Fruit fly (Drosophila melanogaster) whole organism, wandering third instar larva: ENCODE measurements around the gene CG9733.

Experiments used
- Abd-B ChIP-seq: fragments of >200 bp; optimal IDR thresholded peaks from 2 replicates; lab custom pipeline; 2017; ENCODE audit warnings: missing biosample characterization, missing genetic modification characterization
- CG32264 ChIP-seq: fragments of 200-800 bp; sonication (Bioruptor generic); optimal IDR thresholded peaks from 2 replicates; lab custom pipeline; 2016; ENCODE audit warnings: missing biosample characterization, missing genetic modification characterization
- CrebA ChIP-seq: fragments of 200-800 bp; sonication (Bioruptor generic); optimal IDR thresholded peaks from 2 replicates; lab custom pipeline; 2016; ENCODE audit warnings: missing biosample characterization, mild to moderate bottlenecking, missing genetic modification characterization, borderline replicate concordance
- Dfd ChIP-seq: fragments of >200 bp; optimal IDR thresholded peaks from 2 replicates; lab custom pipeline; 2017; ENCODE audit warnings: missing biosample characterization, missing genetic modification characterization
- Dif ChIP-seq: fragments of 200-275, 200-300 bp; sonication (Bioruptor generic); optimal IDR thresholded peaks from 2 replicates; lab custom pipeline; 2018; ENCODE audit warnings: missing biosample characterization, missing genetic modification characterization; ENCODE audit not compliant: partially characterized antibody
- GATAd ChIP-seq: sonication (Bioruptor generic); optimal IDR thresholded peaks from 2 replicates; lab custom pipeline; 2016; ENCODE audit warnings: missing biosample characterization, missing genetic modification characterization
- Hnf4 ChIP-seq: fragments of 200-800 bp; sonication (Bioruptor generic); optimal IDR thresholded peaks from 2 replicates; lab custom pipeline; 2016; ENCODE audit warnings: missing biosample characterization, mild to moderate bottlenecking, missing genetic modification characterization
- Hr78 ChIP-seq: fragments of >200 bp; optimal IDR thresholded peaks from 2 replicates; lab custom pipeline; 2017; ENCODE audit warnings: missing biosample characterization, missing genetic modification characterization
- Hr83 ChIP-seq: fragments of 200-300 bp; sonication (Bioruptor generic); optimal IDR thresholded peaks from 2 replicates; lab custom pipeline; 2016; ENCODE audit warnings: missing biosample characterization, mild to moderate bottlenecking, missing genetic modification characterization, moderate library complexity; ENCODE audit not compliant: poor library complexity, severe bottlenecking
- Mio ChIP-seq: sonication (Bioruptor generic); optimal IDR thresholded peaks from 2 replicates; lab custom pipeline; 2016; ENCODE audit warnings: missing biosample characterization, missing genetic modification characterization
- Myc ChIP-seq: fragments of >200 bp; optimal IDR thresholded peaks from 2 replicates; lab custom pipeline; 2017
- OdsH ChIP-seq: fragments of 200-800 bp; sonication (Bioruptor generic); optimal IDR thresholded peaks from 2 replicates; lab custom pipeline; 2016; ENCODE audit warnings: missing biosample characterization, mild to moderate bottlenecking, missing genetic modification characterization
- Rel ChIP-seq, 2 experiments: fragments of 200-800 bp; sonication (Bioruptor generic) in 1 of 2; optimal IDR thresholded peaks; 2 replicates in 1 of 2; 3 replicates in 1 of 2; lab custom pipeline; 2016 to 2019; ENCODE audit warnings: mild to moderate bottlenecking in 2 of 2, missing biosample characterization in 2 of 2, missing genetic modification characterization in 2 of 2, moderate library complexity in 1 of 2
- Sp1 ChIP-seq: fragments of 200-800 bp; sonication (Bioruptor generic); optimal IDR thresholded peaks from 3 replicates; lab custom pipeline; 2019; ENCODE audit warnings: missing biosample characterization, mild to moderate bottlenecking, missing genetic modification characterization, moderate library complexity
- Vsx2 ChIP-seq: fragments of 200-300, 225-300 bp; sonication (Bioruptor generic); optimal IDR thresholded peaks from 2 replicates; lab custom pipeline; 2018; ENCODE audit warnings: missing biosample characterization, missing genetic modification characterization; ENCODE audit not compliant: partially characterized antibody
- dl ChIP-seq, 2 experiments: fragments of 175-275, 200-275 bp in 1 of 2; fragments of 200-275 bp in 1 of 2; sonication (Bioruptor generic); optimal IDR thresholded peaks; lab custom pipeline; 2018; ENCODE audit warnings: mild to moderate bottlenecking in 2 of 2, missing biosample characterization in 2 of 2, missing genetic modification characterization in 2 of 2, moderate library complexity in 2 of 2; ENCODE audit not compliant: partially characterized antibody in 2 of 2, insufficient read depth in 1 of 2
- dmrt93B ChIP-seq: fragments of 200-800 bp; sonication (Bioruptor generic); optimal IDR thresholded peaks from 2 replicates; lab custom pipeline; 2018; ENCODE audit warnings: missing biosample characterization, mild to moderate bottlenecking, missing genetic modification characterization
- dsf ChIP-seq: sonication (Bioruptor generic); optimal IDR thresholded peaks from 2 replicates; lab custom pipeline; 2016; ENCODE audit warnings: missing biosample characterization, missing genetic modification characterization, borderline replicate concordance
- ey ChIP-seq: fragments of 200-800 bp; sonication (Bioruptor generic); optimal IDR thresholded peaks from 2 replicates; lab custom pipeline; 2016; ENCODE audit warnings: missing biosample characterization, missing genetic modification characterization
- foxo ChIP-seq, 2 experiments: fragments of 200-800 bp; sonication (Bioruptor generic); optimal IDR thresholded peaks; 2 replicates in 1 of 2; 3 replicates in 1 of 2; lab custom pipeline; 2016 to 2017; ENCODE audit warnings: missing biosample characterization in 2 of 2, missing genetic modification characterization in 2 of 2
- fru ChIP-seq: fragments of 200-800 bp; sonication (Bioruptor generic); optimal IDR thresholded peaks from 3 replicates; lab custom pipeline; 2016; ENCODE audit warnings: missing biosample characterization, mild to moderate bottlenecking, missing genetic modification characterization
- jim ChIP-seq: fragments of 175-275, 200-325 bp; sonication (Bioruptor generic); optimal IDR thresholded peaks from 2 replicates; lab custom pipeline; 2016; ENCODE audit warnings: missing biosample characterization, mild to moderate bottlenecking, missing genetic modification characterization
- lola ChIP-seq: fragments of >200 bp; optimal IDR thresholded peaks from 2 replicates; lab custom pipeline; 2017; ENCODE audit warnings: missing biosample characterization, missing genetic modification characterization
- psq ChIP-seq: fragments of 200-800 bp; sonication (Bioruptor generic); optimal IDR thresholded peaks from 3 replicates; lab custom pipeline; 2017; ENCODE audit warnings: missing biosample characterization, mild to moderate bottlenecking, missing genetic modification characterization, moderate library complexity
- rgr ChIP-seq: fragments of 200-800 bp; sonication (Bioruptor generic); optimal IDR thresholded peaks from 3 replicates; lab custom pipeline; 2016; ENCODE audit warnings: missing biosample characterization, mild to moderate bottlenecking, missing genetic modification characterization
- sage ChIP-seq: fragments of 200-800 bp; sonication (Bioruptor generic); optimal IDR thresholded peaks from 2 replicates; lab custom pipeline; 2016; ENCODE audit warnings: missing biosample characterization, mild to moderate bottlenecking, missing genetic modification characterization
- sv ChIP-seq: fragments of 200-800 bp; sonication (Bioruptor generic); optimal IDR thresholded peaks from 3 replicates; lab custom pipeline; 2016; ENCODE audit warnings: missing biosample characterization, missing genetic modification characterization
- tai ChIP-seq: sonication (Bioruptor generic); optimal IDR thresholded peaks from 2 replicates; lab custom pipeline; 2016; ENCODE audit warnings: missing biosample characterization, missing genetic modification characterization
- usp ChIP-seq: fragments of >200 bp; optimal IDR thresholded peaks from 2 replicates; lab custom pipeline; 2017; ENCODE audit warnings: missing biosample characterization, missing genetic modification characterization

CG9733 gene

DNA sequence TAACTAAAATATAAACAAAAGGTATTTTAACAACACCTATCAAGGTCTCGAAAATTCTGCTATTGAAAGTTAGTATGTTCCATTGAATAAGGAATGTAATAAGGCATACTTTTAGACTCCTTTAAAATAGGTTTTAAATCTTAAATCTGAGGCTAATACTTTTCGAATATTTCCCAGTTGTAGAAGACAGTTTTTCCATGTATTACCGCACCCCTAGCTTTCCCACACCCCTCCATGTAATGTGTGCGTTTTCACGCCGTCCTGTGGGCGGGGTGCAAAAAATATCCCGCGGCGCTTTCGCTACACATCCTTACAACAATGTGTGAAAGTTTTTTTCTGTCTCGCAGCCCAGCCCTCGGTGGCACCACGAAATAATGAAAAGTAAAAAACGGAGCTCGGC, 21.9 kb downstream of the CG9733 start:
- peak in 1 of 2 experiments; percentile 9 for TF ChIP-seq foxo (GFP tag; optimal IDR thresholded peaks at IDR 0.05; lab: Kevin White, UChicago)
- no peak for TF ChIP-seq Vsx2 (GFP tag; lab: Kevin White, UChicago)

dm6 chr3R:30222236-30222635, 24.3 kb downstream of the CG9733 start:
- no peak for TF ChIP-seq Abd-B
- no peak for TF ChIP-seq Mio (GFP tag; lab: Kevin White, UChicago)
- no peak for TF ChIP-seq CrebA (GFP tag; lab: Kevin White, UChicago)
- no peak for TF ChIP-seq dsf
- TF ChIP-seq Hnf4, result no peak
- no peak for TF ChIP-seq usp (GFP tag; lab: Kevin White, UChicago)
- TF ChIP-seq dmrt93B, result no peak
- TF ChIP-seq OdsH (GFP tag; lab: Kevin White, UChicago), result no peak

dm6 chr3R:30216210-30216609, 30.3 kb downstream of the CG9733 start, which contains the start of gene CecC:
Gene CecC, plus strand, starts transcription at chr3R:30216484.
- TF ChIP-seq Vsx2 (GFP tag; lab: Kevin White, UChicago), result no peak
- TF ChIP-seq Rel (GFP tag; optimal IDR thresholded peaks at IDR 0.05; lab: Kevin White, UChicago), result no peak
- TF ChIP-seq Rel (tag; optimal IDR thresholded peaks at IDR 0.05; lab: Kevin White, UChicago), result peak; percentile 91
- no peak for TF ChIP-seq Hr83

DNA sequence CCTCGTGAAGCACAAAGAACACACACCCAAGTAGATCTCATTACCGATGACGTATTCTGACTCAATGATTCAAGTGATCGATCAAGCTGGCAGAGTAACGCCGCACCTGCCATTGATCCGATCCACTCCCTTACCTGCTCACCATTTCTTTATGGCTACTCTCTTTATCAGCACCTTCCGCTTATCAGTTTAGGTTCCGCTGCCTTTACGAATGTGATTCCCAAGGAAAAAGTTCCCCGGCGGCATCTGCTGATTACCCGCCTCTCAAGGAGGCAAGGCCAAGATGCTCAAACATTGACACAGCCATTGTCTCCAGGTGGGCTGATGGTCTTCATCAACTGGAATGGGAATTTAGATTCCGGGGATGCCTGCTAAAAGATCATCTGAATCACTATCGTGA, 31.5 kb downstream of the CG9733 start:
- TF ChIP-seq Vsx2 (GFP tag; lab: Kevin White, UChicago) (no peak), ey (GFP tag; lab: Kevin White, UChicago) (no peak), Rel (GFP tag; optimal IDR thresholded peaks at IDR 0.05; lab: Kevin White, UChicago) (no peak), Rel (tag; optimal IDR thresholded peaks at IDR 0.05; lab: Kevin White, UChicago) (peak; percentile 97), CG32264 (GFP tag; lab: Kevin White, UChicago) (no peak)

DNA sequence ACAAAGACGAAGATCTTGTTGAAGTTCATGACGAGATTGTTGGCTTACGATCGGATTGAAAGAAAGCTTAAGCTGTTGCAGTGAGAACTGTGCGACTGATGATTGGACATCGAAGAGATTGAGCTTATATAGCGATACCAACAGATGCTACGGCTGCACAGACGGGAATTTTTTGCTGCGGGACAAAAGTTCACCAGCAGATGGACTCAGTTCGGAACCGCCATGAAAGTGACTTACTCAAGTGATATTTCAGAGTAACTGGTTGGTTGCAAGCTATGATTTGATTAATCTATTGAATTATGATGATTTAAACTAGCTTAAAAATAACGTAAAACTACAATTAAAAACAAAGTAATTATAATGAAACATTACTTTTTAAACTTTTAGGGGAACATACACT, 32.8 kb downstream of the CG9733 start, which contains the start of gene CecB:
TSS of gene CecB (minus strand) at position 101 of the 400 bp plus-strand sequence.
- no peak for TF ChIP-seq Sp1 (GFP tag; lab: Kevin White, UChicago)
- no peak for TF ChIP-seq Rel (GFP tag; optimal IDR thresholded peaks at IDR 0.05; lab: Kevin White, UChicago)
- TF ChIP-seq Rel (tag; optimal IDR thresholded peaks at IDR 0.05; lab: Kevin White, UChicago), result peak; percentile 1
- TF ChIP-seq usp (GFP tag; lab: Kevin White, UChicago), result no peak
- no peak for TF ChIP-seq Hr78

- TF ChIP-seq usp (GFP tag; lab: Kevin White, UChicago), result no peak
- TF ChIP-seq Dif (GFP tag; lab: Kevin White, UChicago), result no peak
- no peak for TF ChIP-seq Rel (GFP tag; optimal IDR thresholded peaks at IDR 0.05; lab: Kevin White, UChicago)
- peak; percentile 72 for TF ChIP-seq Rel (tag; optimal IDR thresholded peaks at IDR 0.05; lab: Kevin White, UChicago)
These were observed 34.6 kb downstream of the CG9733 start, which contains the start of gene CecA2 for dm6 chr3R:30211856-30212255. Gene CecA2, plus strand, starts transcription at chr3R:30212156.

DNA sequence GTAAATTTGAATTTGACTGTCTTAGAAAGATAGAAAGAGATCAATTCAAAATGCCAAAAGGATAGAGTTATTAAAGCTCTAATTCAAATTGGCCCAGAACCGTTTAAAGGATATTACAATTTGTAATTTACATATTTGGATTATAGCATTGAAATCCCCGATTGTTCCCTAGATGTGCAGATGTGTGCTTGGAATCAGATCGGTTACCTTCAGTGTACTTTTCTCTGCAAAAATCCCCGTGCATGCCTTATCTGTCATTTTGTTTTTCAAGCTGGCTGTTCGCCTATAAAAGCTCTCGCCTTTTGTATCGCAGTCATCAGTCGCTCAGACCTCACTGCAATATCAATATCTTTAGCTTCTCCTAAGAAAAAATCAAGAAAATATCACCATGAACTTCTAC, 35.9 kb downstream of the CG9733 start, which contains the start of gene CecA1:
TSS of gene CecA1 (plus strand) at position 315 of the 400 bp plus-strand sequence.
- no peak for TF ChIP-seq Sp1 (GFP tag; lab: Kevin White, UChicago)
- no peak for TF ChIP-seq sage (GFP tag; lab: Kevin White, UChicago)
- no peak for TF ChIP-seq sv (GFP tag; lab: Kevin White, UChicago)
- TF ChIP-seq Rel (GFP tag; optimal IDR thresholded peaks at IDR 0.05; lab: Kevin White, UChicago), result no peak
- peak; percentile 91 for TF ChIP-seq Rel (tag; optimal IDR thresholded peaks at IDR 0.05; lab: Kevin White, UChicago)
- no peak for TF ChIP-seq Dif (GFP tag; lab: Kevin White, UChicago)
- TF ChIP-seq dl (GFP tag; optimal IDR thresholded peaks at IDR 0.05; lab: Kevin White, UChicago; ENCODE audit: insufficient read depth in 1 of 2, partially characterized antibody in 2 of 2), result no peak
- no peak for TF ChIP-seq Hr83

DNA sequence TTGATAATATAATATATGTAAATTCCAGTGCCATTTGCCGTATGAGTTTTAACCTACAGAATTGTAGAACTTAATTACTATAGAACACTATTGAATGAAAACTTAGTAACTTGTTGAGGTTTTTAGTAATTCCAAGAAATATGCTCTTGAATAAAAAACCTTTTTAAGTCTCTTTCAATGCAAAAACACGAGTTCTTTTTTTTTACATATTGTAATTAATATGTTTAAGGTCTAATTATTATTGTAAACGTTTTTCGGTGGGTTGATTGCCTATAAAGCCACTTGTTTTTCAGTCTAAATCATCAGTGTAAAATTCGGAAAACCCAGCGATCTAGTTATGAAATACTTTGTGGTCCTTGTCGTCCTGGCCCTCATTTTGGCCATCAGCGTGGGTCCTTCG, 36.9 kb downstream of the CG9733 start, which contains the start of gene Anp:
TSS of gene Anp (plus strand) at position 301 of the 400 bp plus-strand sequence.
- TF ChIP-seq Rel (GFP tag; optimal IDR thresholded peaks at IDR 0.05; lab: Kevin White, UChicago) (no peak), Rel (tag; optimal IDR thresholded peaks at IDR 0.05; lab: Kevin White, UChicago) (no peak), Myc (no peak), fru (GFP tag; lab: Kevin White, UChicago) (no peak), psq (GFP tag; lab: Kevin White, UChicago) (no peak), rgr (no peak), dmrt93B (no peak), sv (GFP tag; lab: Kevin White, UChicago) (no peak), jim (GFP tag; lab: Kevin White, UChicago) (no peak), lola (GFP tag; lab: Kevin White, UChicago) (no peak), GATAd (GFP tag; lab: Kevin White, UChicago) (no peak), Dfd (GFP tag; lab: Kevin White, UChicago) (no peak), tai (GFP tag; lab: Kevin White, UChicago) (no peak)
